Worm (Caenorhabditis elegans): ENCODE results near the gene K05B2.2.

K05B2.2 gene

ce11 chrX:4895223-4895622 lies 10.7 kb upstream of the K05B2.2 start:
- TF ChIP-seq hlh-1 (tag; optimal IDR thresholded peaks at IDR 0.05) (peak; percentile 76), elt-3 (tag; optimal IDR thresholded peaks at IDR 0.05) (no peak), flh-1 (GFP tag; optimal IDR thresholded peaks at IDR 0.05) (no peak)

ce11 chrX:4899623-4900022 lies 6.3 kb upstream of the K05B2.2 start:
- TF ChIP-seq mep-1 (tag; optimal IDR thresholded peaks at IDR 0.05) (no peak), ces-1 (GFP tag; optimal IDR thresholded peaks at IDR 0.05) (peak; percentile 9)

ce11 chrX:4900685-4901084 lies 5.2 kb upstream of the K05B2.2 start, which contains the start of gene T07F12.4:
Gene T07F12.4, minus strand, starts transcription at chrX:4900814.
- TF ChIP-seq blmp-1 (tag; optimal IDR thresholded peaks at IDR 0.05) (no peak), flh-1 (GFP tag; optimal IDR thresholded peaks at IDR 0.05) (no peak), hlh-1 (tag; optimal IDR thresholded peaks at IDR 0.05) (no peak), elt-1 (tag; optimal IDR thresholded peaks at IDR 0.05; ENCODE audit: borderline replicate concordance, insufficient read depth) (no peak), lin-13 (tag; optimal IDR thresholded peaks at IDR 0.05) (no peak), sem-2 (GFP tag; optimal IDR thresholded peaks at IDR 0.05) (no peak), zip-8 (tag; optimal IDR thresholded peaks at IDR 0.05) (no peak)

DNA sequence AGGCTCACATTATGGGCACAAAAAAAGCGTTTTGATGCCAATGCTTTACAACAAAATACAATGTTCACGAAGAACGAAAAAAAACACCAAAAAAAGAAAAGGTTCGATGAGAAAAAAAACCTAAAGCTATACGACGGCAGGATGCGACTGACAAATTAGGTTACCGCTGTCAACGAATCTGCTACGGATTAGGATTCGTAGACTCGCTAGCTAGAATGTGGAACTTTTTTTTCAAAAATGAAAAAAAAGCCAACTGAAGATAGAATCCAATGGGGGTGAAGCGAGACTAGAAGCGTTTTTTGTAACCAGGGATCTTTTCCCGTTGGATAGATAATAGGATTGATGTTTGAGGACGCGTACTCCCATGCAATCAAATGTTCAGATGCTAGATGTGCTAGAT lies 3.9 kb upstream of the K05B2.2 start:
- no peak for TF ChIP-seq lin-32 (GFP tag; optimal IDR thresholded peaks at IDR 0.05)
- no peak for TF ChIP-seq ztf-11 (tag; optimal IDR thresholded peaks at IDR 0.05)
- no peak for TF ChIP-seq mab-5 (tag; optimal IDR thresholded peaks at IDR 0.05)
- TF ChIP-seq unc-62 (GFP tag; optimal IDR thresholded peaks at IDR 0.05) = no peak
- no peak for TF ChIP-seq lin-13 (tag; optimal IDR thresholded peaks at IDR 0.05)
- peak; percentile 70 for TF ChIP-seq ces-1 (GFP tag; optimal IDR thresholded peaks at IDR 0.05)
- no peak for TF ChIP-seq ceh-83 (GFP tag; optimal IDR thresholded peaks at IDR 0.05)
- no peak for TF ChIP-seq ceh-43 (GFP tag; optimal IDR thresholded peaks at IDR 0.05)
- no peak for TF ChIP-seq ham-2 (GFP tag; optimal IDR thresholded peaks at IDR 0.05)

- TF ChIP-seq ceh-43 (GFP tag; optimal IDR thresholded peaks at IDR 0.05) = no peak
- no peak for TF ChIP-seq ham-2 (GFP tag; optimal IDR thresholded peaks at IDR 0.05)
- TF ChIP-seq ztf-11 (tag; optimal IDR thresholded peaks at IDR 0.05) = no peak
- TF ChIP-seq pha-4 (tag; optimal IDR thresholded peaks at IDR 0.05) = no peak
- TF ChIP-seq sptf-1 (tag; optimal IDR thresholded peaks at IDR 0.05) = no peak
- TF ChIP-seq mls-2 (tag; optimal IDR thresholded peaks at IDR 0.05) = no peak
- TF ChIP-seq tbx-8 (GFP tag; optimal IDR thresholded peaks at IDR 0.05) = no peak
These were observed 3.5 kb upstream of the K05B2.2 start for ce11 chrX:4902376-4902775.

ce11 chrX:4911287-4911876 lies 5.5 kb downstream of the K05B2.2 start:
- TF ChIP-seq nhr-76 (tag; optimal IDR thresholded peaks at IDR 0.05) (no peak), sem-2 (GFP tag; optimal IDR thresholded peaks at IDR 0.05) (no peak), pha-4 (tag; optimal IDR thresholded peaks at IDR 0.05) (no peak)

ce11 chrX:4914464-4914863 lies 8.6 kb downstream of the K05B2.2 start:
- TF ChIP-seq tbx-8 (GFP tag; optimal IDR thresholded peaks at IDR 0.05) = no peak

DNA sequence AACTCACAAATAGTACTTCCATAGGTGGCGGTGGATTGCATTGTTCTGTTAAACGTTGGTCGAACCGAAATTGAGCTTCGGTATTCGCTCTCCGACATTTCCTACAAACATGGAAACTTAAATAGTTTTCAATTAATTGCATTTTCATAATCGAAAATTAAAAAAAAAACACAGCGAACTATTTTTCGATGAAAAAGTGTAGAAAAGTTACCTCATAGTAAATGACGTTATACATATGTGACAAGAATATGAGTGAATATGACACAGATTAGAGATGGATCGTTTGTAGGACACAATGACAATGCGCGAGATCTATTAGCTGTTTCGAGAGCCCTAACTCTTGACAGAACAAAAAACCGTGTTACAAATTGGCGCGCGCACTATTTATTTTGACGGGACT lies 10.0 kb downstream of the K05B2.2 start, which contains the start of gene ifa-4:
Gene ifa-4, minus strand, starts transcription at position 101 of the 400 bp plus-strand sequence.
- TF ChIP-seq pha-4 (tag; optimal IDR thresholded peaks at IDR 0.05) (no peak), nhr-28 (tag; optimal IDR thresholded peaks at IDR 0.05) (no peak), snpc-4 (tag; optimal IDR thresholded peaks at IDR 0.05) (no peak), drap-1 (GFP tag; optimal IDR thresholded peaks at IDR 0.05) (no peak)
